Worm (Caenorhabditis elegans) whole organism, L1 larva: ENCODE measurements around the gene K08E7.4.

Experiments
- C34B4.2 ChIP-seq: sonication (generic microtip); optimal IDR thresholded peaks from 2 replicates; lab custom pipeline; 2017; ENCODE audit warnings: mild to moderate bottlenecking, missing genetic modification characterization, missing compliant biosample characterization
- ama-1 ChIP-seq: fragments of 150-350 bp; optimal IDR thresholded peaks from 2 replicates; lab custom pipeline; 2014
- ceh-63 ChIP-seq: fragments of 200-800 bp; sonication (Bioruptor generic); optimal IDR thresholded peaks from 2 replicates; lab custom pipeline; 2018; ENCODE audit warnings: mild to moderate bottlenecking, missing genetic modification characterization, missing compliant biosample characterization
- ceh-8 ChIP-seq: fragments of 200-800 bp; sonication (Bioruptor generic); optimal IDR thresholded peaks from 2 replicates; lab custom pipeline; 2018; ENCODE audit warnings: mild to moderate bottlenecking, missing genetic modification characterization, moderate library complexity, missing compliant biosample characterization
- ceh-90 ChIP-seq: sonication (generic microtip); optimal IDR thresholded peaks from 2 replicates; lab custom pipeline; 2016; ENCODE audit warnings: missing genetic modification characterization, missing compliant biosample characterization
- efl-3 ChIP-seq: fragments of 200-800 bp; sonication (Bioruptor generic); optimal IDR thresholded peaks from 2 replicates; lab custom pipeline; 2018; ENCODE audit warnings: mild to moderate bottlenecking, missing genetic modification characterization, missing compliant biosample characterization
- grh-1 ChIP-seq: fragments of 200-800 bp; sonication (Bioruptor generic); IDR thresholded peaks from 2 replicates; pipeline ENCODE4 v1.3.6; 2022; ENCODE audit warnings: missing genetic modification reagents, missing genetic modification characterization, missing compliant biosample characterization
- lin-35 ChIP-seq, 2 experiments: fragments of 150-350 bp; optimal IDR thresholded peaks; 2 replicates each; lab custom pipeline; 2014; ENCODE audit warnings: missing biosample characterization in 2 of 2, missing genetic modification characterization in 2 of 2, missing genetic modification reagents in 2 of 2
- nhr-11 ChIP-seq: fragments of 150-350 bp; optimal IDR thresholded peaks from 2 replicates; lab custom pipeline; 2014; ENCODE audit warnings: missing biosample characterization, missing genetic modification characterization
- nhr-76 ChIP-seq: sonication (generic microtip); optimal IDR thresholded peaks from 2 replicates; lab custom pipeline; 2017; ENCODE audit warnings: missing biosample characterization, missing genetic modification characterization
- rnt-1 ChIP-seq: sonication (generic microtip); optimal IDR thresholded peaks from 2 replicates; lab custom pipeline; 2016; ENCODE audit warnings: mild to moderate bottlenecking, missing genetic modification characterization, moderate library complexity, missing compliant biosample characterization
- sptf-1 ChIP-seq: fragments of 150-350 bp; optimal IDR thresholded peaks from 2 replicates; lab custom pipeline; 2014; ENCODE audit warnings: missing biosample characterization, missing genetic modification characterization
- sup-37 ChIP-seq: fragments of 200-800 bp; sonication (Bioruptor generic); optimal IDR thresholded peaks from 2 replicates; lab custom pipeline; 2018; ENCODE audit warnings: mild to moderate bottlenecking, missing genetic modification characterization, missing compliant biosample characterization
- tbx-2 ChIP-seq: sonication (generic microtip); optimal IDR thresholded peaks from 2 replicates; lab custom pipeline; 2016; ENCODE audit warnings: missing genetic modification characterization, missing compliant biosample characterization
- unc-30 ChIP-seq: sonication (generic microtip); optimal IDR thresholded peaks from 2 replicates; lab custom pipeline; 2017; ENCODE audit warnings: missing biosample characterization, missing genetic modification characterization

K08E7.4 gene

ce11 chrIV:12527217-12527616 lies 43.7 kb downstream of the K08E7.4 start, which contains the start of gene F53B2.8 (continued):
- TF ChIP-seq lin-35 (GFP tag; optimal IDR thresholded peaks at IDR 0.05; lab: Kevin White, UChicago) (peak in 1 of 2 experiments; percentile 59), ceh-63 (GFP tag; lab: Kevin White, UChicago) (no peak), sup-37 (GFP tag; lab: Kevin White, UChicago) (no peak), sptf-1 (tag; lab: Kevin White, UChicago) (no peak), grh-1 (no peak)

ce11 chrIV:12525409-12525808 lies 45.5 kb downstream of the K08E7.4 start, which contains the start of gene eak-4:
eak-4 (minus strand) TSS chrIV:12525509.
- no peak for TF ChIP-seq grh-1
- peak; percentile 49 for TF ChIP-seq ceh-8 (GFP tag; lab: Kevin White, UChicago)
- TF ChIP-seq nhr-11 (tag; lab: Kevin White, UChicago) = no peak
- TF ChIP-seq, all 84 proteins: peak for 1

ce11 chrIV:12522521-12522920 lies 48.4 kb downstream of the K08E7.4 start, which contains the start of gene sru-13:
sru-13 (minus strand) TSS chrIV:12522621.
- TF ChIP-seq C34B4.2 (no peak), ama-1 (lab: Kevin White, UChicago) (no peak), efl-3 (GFP tag; lab: Kevin White, UChicago) (no peak), ceh-90 (tag; lab: Kevin White, UChicago) (no peak), tbx-2 (tag; lab: Kevin White, UChicago) (no peak), unc-30 (tag; lab: Kevin White, UChicago) (no peak), nhr-76 (tag; lab: Kevin White, UChicago) (no peak), rnt-1 (tag; lab: Kevin White, UChicago) (no peak)
